Worm (Caenorhabditis elegans) whole organism, midembryonic: Measurements from ENCODE around the gene Y22D7AL.7.

ENCODE experiments used
- T22C8.4 ChIP-seq: fragments of 200-800 bp; sonication (Bioruptor generic); IDR thresholded peaks from 2 replicates; pipeline ENCODE4 v1.3.6; 2022; ENCODE audit warnings: missing genetic modification characterization, missing compliant biosample characterization
- cog-1 ChIP-seq: sonication (generic microtip); optimal IDR thresholded peaks from 2 replicates; lab custom pipeline; 2016; ENCODE audit warnings: missing genetic modification characterization, missing compliant biosample characterization
- med-1 ChIP-seq: sonication (generic microtip); optimal IDR thresholded peaks from 2 replicates; lab custom pipeline; 2017; ENCODE audit warnings: missing genetic modification characterization, mild to moderate bottlenecking, missing compliant biosample characterization, antibody characterized with exemption, missing genetic modification reagents; ENCODE audit not compliant: insufficient read depth
- tab-1 ChIP-seq: fragments of 200-800 bp; sonication (Bioruptor generic); IDR thresholded peaks from 2 replicates; pipeline ENCODE4 v1.3.6; 2022; ENCODE audit warnings: missing genetic modification characterization, missing compliant biosample characterization

ce11 chrIII:1575651-1576050, 900 bp upstream of the Y22D7AL.7 start:
- no peak for TF ChIP-seq med-1 (GFP tag; lab: Kevin White, UChicago)
- no peak for TF ChIP-seq T22C8.4 (GFP tag; lab: Robert Waterston, UW)
- no peak for TF ChIP-seq cog-1 (tag; lab: Kevin White, UChicago)
- TF ChIP-seq tab-1 (GFP tag; lab: Robert Waterston, UW) = no peak
